Worm (Caenorhabditis elegans) whole organism, midembryonic: ENCODE measurements around the gene idpp-6.

ENCODE experiments used
- ref-1 ChIP-seq: fragments of 200-800 bp; sonication (Bioruptor generic); conservative IDR thresholded peaks from 2 replicates; pipeline ENCODE4 v1.3.6; 2022; ENCODE audit warnings: missing genetic modification reagents, missing genetic modification characterization, missing compliant biosample characterization
- tab-1 ChIP-seq: fragments of 200-800 bp; sonication (Bioruptor generic); IDR thresholded peaks from 2 replicates; pipeline ENCODE4 v1.3.6; 2022; ENCODE audit warnings: missing genetic modification characterization, missing compliant biosample characterization
- ztf-29 ChIP-seq: fragments of 200-800 bp; sonication (Bioruptor generic); IDR thresholded peaks from 2 replicates; pipeline ENCODE4 v1.3.6; 2022; ENCODE audit warnings: missing genetic modification reagents, missing genetic modification characterization, missing compliant biosample characterization

DNA sequence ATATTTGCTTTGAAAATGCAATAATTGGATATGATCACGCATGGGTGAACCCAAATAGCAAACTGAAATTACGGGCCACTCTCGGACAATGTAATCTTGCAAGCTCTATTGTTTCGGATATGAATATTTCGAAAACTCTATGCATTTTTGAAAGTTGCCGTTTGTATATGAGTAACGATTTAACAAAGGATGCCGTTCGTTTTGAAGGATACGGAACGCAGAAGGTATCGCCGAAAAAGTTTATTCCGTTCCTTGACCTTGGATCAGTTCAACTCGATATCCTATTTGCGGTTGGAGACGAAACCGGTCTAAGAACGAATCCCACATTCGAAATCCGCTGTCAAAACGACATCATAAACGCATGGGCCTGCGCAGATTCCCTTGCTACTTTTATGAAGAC, 30.1 kb downstream of the idpp-6 start:
- TF ChIP-seq ref-1 (GFP tag; lab: Robert Waterston, UW) (no peak), tab-1 (GFP tag; lab: Robert Waterston, UW) (no peak), ztf-29 (GFP tag; lab: Robert Waterston, UW) (no peak)
